Worm (Caenorhabditis elegans) whole organism, late embryonic: ENCODE measurements around the gene C37E2.2.

ENCODE experiments used
- C08G9.2 ChIP-seq: sonication (generic microtip); optimal IDR thresholded peaks from 2 replicates; lab custom pipeline; 2016; ENCODE audit warnings: mild to moderate bottlenecking, missing genetic modification characterization, moderate library complexity, missing compliant biosample characterization
- F13H6.1 ChIP-seq: sonication (generic microtip); optimal IDR thresholded peaks from 2 replicates; lab custom pipeline; 2016; ENCODE audit warnings: missing genetic modification characterization, missing compliant biosample characterization
- K02D7.2 ChIP-seq: sonication (generic microtip); optimal IDR thresholded peaks from 2 replicates; lab custom pipeline; 2017; ENCODE audit warnings: mild to moderate bottlenecking, missing genetic modification characterization, missing compliant biosample characterization
- K09A11.1 ChIP-seq: sonication (generic microtip); optimal IDR thresholded peaks from 2 replicates; lab custom pipeline; 2017; ENCODE audit warnings: antibody characterized with exemption, mild to moderate bottlenecking, missing genetic modification characterization, missing compliant biosample characterization; ENCODE audit not compliant: insufficient read depth
- T23F11.4 ChIP-seq: fragments of 200-800 bp; sonication (Bioruptor generic); optimal IDR thresholded peaks from 2 replicates; lab custom pipeline; 2018; ENCODE audit warnings: mild to moderate bottlenecking, missing genetic modification characterization, missing compliant biosample characterization
- ahr-1 ChIP-seq: sonication (generic microtip); optimal IDR thresholded peaks from 2 replicates; lab custom pipeline; 2016; ENCODE audit warnings: missing genetic modification characterization, missing compliant biosample characterization
- ama-1 ChIP-seq: fragments of 150-350 bp; optimal IDR thresholded peaks from 2 replicates; lab custom pipeline; 2014
- ceh-14 ChIP-seq: sonication (generic microtip); optimal IDR thresholded peaks from 2 replicates; lab custom pipeline; 2016; ENCODE audit warnings: missing genotype, missing genetic modification characterization, missing compliant biosample characterization
- ceh-18 ChIP-seq: sonication (generic microtip); optimal IDR thresholded peaks from 2 replicates; lab custom pipeline; 2016; ENCODE audit warnings: missing genetic modification characterization, missing compliant biosample characterization
- ceh-19 ChIP-seq: fragments of 200-800 bp; sonication (Bioruptor generic); optimal IDR thresholded peaks from 2 replicates; lab custom pipeline; 2018; ENCODE audit warnings: mild to moderate bottlenecking, missing genetic modification characterization, missing compliant biosample characterization
- ceh-24 ChIP-seq: sonication (generic microtip); optimal IDR thresholded peaks from 2 replicates; lab custom pipeline; 2016; ENCODE audit warnings: mild to moderate bottlenecking, missing genetic modification characterization, missing compliant biosample characterization
- ceh-31 ChIP-seq: sonication (generic microtip); optimal IDR thresholded peaks from 2 replicates; lab custom pipeline; 2016; ENCODE audit warnings: missing genetic modification characterization, missing compliant biosample characterization
- ceh-34 ChIP-seq: sonication (generic microtip); optimal IDR thresholded peaks from 2 replicates; lab custom pipeline; 2016; ENCODE audit warnings: mild to moderate bottlenecking, missing genetic modification characterization, missing compliant biosample characterization
- ceh-45 ChIP-seq: fragments of 200-800 bp; sonication (Bioruptor generic); IDR thresholded peaks from 2 replicates; pipeline ENCODE4 v1.3.6; 2022; ENCODE audit warnings: missing genetic modification reagents, missing genetic modification characterization, missing compliant biosample characterization
- ceh-48 ChIP-seq: sonication (generic microtip); optimal IDR thresholded peaks from 2 replicates; lab custom pipeline; 2016; ENCODE audit warnings: missing genetic modification characterization, inconsistent platforms, missing compliant biosample characterization
- ceh-9 ChIP-seq: sonication (generic microtip); optimal IDR thresholded peaks from 2 replicates; lab custom pipeline; 2016; ENCODE audit warnings: mild to moderate bottlenecking, missing genetic modification characterization, inconsistent platforms, missing compliant biosample characterization
- dmd-4 ChIP-seq: sonication (generic microtip); optimal IDR thresholded peaks from 2 replicates; lab custom pipeline; 2016; ENCODE audit warnings: borderline replicate concordance, missing genetic modification characterization, missing compliant biosample characterization
- dve-1 ChIP-seq: sonication (generic microtip); optimal IDR thresholded peaks from 2 replicates; lab custom pipeline; 2017; ENCODE audit warnings: antibody characterized with exemption, mild to moderate bottlenecking, missing genetic modification characterization, missing compliant biosample characterization
- elt-2 ChIP-seq: sonication (generic microtip); optimal IDR thresholded peaks from 2 replicates; lab custom pipeline; 2016; ENCODE audit warnings: missing genetic modification reagents, missing genetic modification characterization, missing compliant biosample characterization
- fax-1 ChIP-seq: sonication (generic microtip); optimal IDR thresholded peaks from 2 replicates; lab custom pipeline; 2016; ENCODE audit warnings: missing genotype, missing genetic modification characterization, missing compliant biosample characterization
- fkh-10 ChIP-seq: fragments of 150-350 bp; optimal IDR thresholded peaks from 2 replicates; lab custom pipeline; 2014; ENCODE audit warnings: missing biosample characterization, missing genetic modification reagents, missing genetic modification characterization
- gmeb-2 ChIP-seq: sonication (generic microtip); optimal IDR thresholded peaks from 2 replicates; lab custom pipeline; 2016; ENCODE audit warnings: missing genetic modification characterization, inconsistent platforms, missing compliant biosample characterization
- hlh-13 ChIP-seq: fragments of 200-800 bp; sonication (Bioruptor generic); optimal IDR thresholded peaks from 2 replicates; lab custom pipeline; 2018; ENCODE audit warnings: mild to moderate bottlenecking, missing genetic modification characterization, missing compliant biosample characterization
- hlh-15 ChIP-seq: sonication (generic microtip); optimal IDR thresholded peaks from 2 replicates; lab custom pipeline; 2016; ENCODE audit warnings: missing genetic modification characterization, missing compliant biosample characterization
- hlh-30 ChIP-seq: sonication (generic microtip); optimal IDR thresholded peaks from 2 replicates; lab custom pipeline; 2017; ENCODE audit warnings: antibody characterized with exemption, missing genetic modification characterization, missing compliant biosample characterization; ENCODE audit not compliant: insufficient read depth
- hlh-6 ChIP-seq: sonication (generic microtip); optimal IDR thresholded peaks from 2 replicates; lab custom pipeline; 2016; ENCODE audit warnings: missing genotype, missing genetic modification characterization, missing compliant biosample characterization
- hlh-8 ChIP-seq: sonication (generic microtip); optimal IDR thresholded peaks from 2 replicates; lab custom pipeline; 2016; ENCODE audit warnings: missing genotype, missing genetic modification characterization, missing compliant biosample characterization
- lin-11 ChIP-seq: fragments of 200-800 bp; sonication (Bioruptor generic); optimal IDR thresholded peaks from 2 replicates; lab custom pipeline; 2018; ENCODE audit warnings: mild to moderate bottlenecking, missing genetic modification characterization, missing compliant biosample characterization
- madf-2 ChIP-seq: sonication (generic microtip); optimal IDR thresholded peaks from 2 replicates; lab custom pipeline; 2017; ENCODE audit warnings: missing genetic modification characterization, missing compliant biosample characterization
- mec-3 ChIP-seq: sonication (generic microtip); optimal IDR thresholded peaks from 2 replicates; lab custom pipeline; 2016; ENCODE audit warnings: borderline replicate concordance, missing genetic modification characterization, missing compliant biosample characterization
- nfya-1 ChIP-seq: sonication (generic microtip); optimal IDR thresholded peaks from 2 replicates; lab custom pipeline; 2017; ENCODE audit warnings: missing genetic modification characterization, mild to moderate bottlenecking, missing compliant biosample characterization, antibody characterized with exemption, moderate library complexity
- nhr-11 ChIP-seq: fragments of 150-350 bp; optimal IDR thresholded peaks from 2 replicates; lab custom pipeline; 2014; ENCODE audit warnings: missing biosample characterization, missing genetic modification characterization
- nhr-232 ChIP-seq: sonication (generic microtip); optimal IDR thresholded peaks from 2 replicates; lab custom pipeline; 2016; ENCODE audit warnings: missing genetic modification characterization, missing compliant biosample characterization
- npax-4 ChIP-seq: sonication (generic microtip); optimal IDR thresholded peaks from 2 replicates; lab custom pipeline; 2016; ENCODE audit warnings: missing genetic modification characterization, missing compliant biosample characterization
- odd-2 ChIP-seq: sonication (generic microtip); optimal IDR thresholded peaks from 2 replicates; lab custom pipeline; 2017; ENCODE audit warnings: antibody characterized with exemption, mild to moderate bottlenecking, missing genetic modification characterization, missing compliant biosample characterization
- pag-3 ChIP-seq: sonication (generic microtip); optimal IDR thresholded peaks from 2 replicates; lab custom pipeline; 2016; ENCODE audit warnings: missing compliant biosample characterization, missing genetic modification characterization, borderline replicate concordance
- pat-9 ChIP-seq: fragments of 200-800 bp; sonication (Bioruptor generic); optimal IDR thresholded peaks from 2 replicates; lab custom pipeline; 2018; ENCODE audit warnings: mild to moderate bottlenecking, missing genetic modification characterization, moderate library complexity, missing compliant biosample characterization
- pax-1 ChIP-seq: fragments of 150-350 bp; optimal IDR thresholded peaks from 2 replicates; lab custom pipeline; 2014; ENCODE audit warnings: missing biosample characterization, missing genetic modification characterization
- pha-4 ChIP-seq: fragments of 150-350 bp; optimal IDR thresholded peaks from 2 replicates; lab custom pipeline; 2018; ENCODE audit warnings: missing biosample characterization, missing genetic modification reagents, missing genetic modification characterization
- ref-2 ChIP-seq: sonication (generic microtip); optimal IDR thresholded peaks from 2 replicates; lab custom pipeline; 2016; ENCODE audit warnings: missing genetic modification characterization, missing compliant biosample characterization
- sox-2 ChIP-seq: fragments of 200-800 bp; sonication (Bioruptor generic); IDR thresholded peaks from 2 replicates; pipeline ENCODE4 v1.3.6; 2022; ENCODE audit warnings: missing genetic modification reagents, missing genetic modification characterization, missing compliant biosample characterization
- syd-9 ChIP-seq: sonication (generic microtip); optimal IDR thresholded peaks from 2 replicates; lab custom pipeline; 2016; ENCODE audit warnings: mild to moderate bottlenecking, missing genetic modification characterization, moderate library complexity, missing compliant biosample characterization
- tbx-2 ChIP-seq: sonication (generic microtip); optimal IDR thresholded peaks from 2 replicates; lab custom pipeline; 2016; ENCODE audit warnings: missing genetic modification characterization, missing compliant biosample characterization
- ttx-3 ChIP-seq: sonication (generic microtip); optimal IDR thresholded peaks from 2 replicates; lab custom pipeline; 2016; ENCODE audit warnings: missing genetic modification reagents, missing genetic modification characterization, missing compliant biosample characterization
- unc-3 ChIP-seq, 2 experiments: fragments of 200-800 bp in 1 of 2; sonication (Bioruptor generic) in 1 of 2; sonication (generic microtip) in 1 of 2; conservative IDR thresholded peaks in 1 of 2; optimal IDR thresholded peaks in 1 of 2; 2 replicates each; pipeline versions ENCODE4 v1.3.6 to Lab custom; 2016 to 2022; ENCODE audit warnings: missing compliant biosample characterization in 2 of 2, missing genetic modification characterization in 2 of 2, missing genetic modification reagents in 1 of 2
- unc-86 ChIP-seq: sonication (generic microtip); optimal IDR thresholded peaks from 2 replicates; lab custom pipeline; 2016; ENCODE audit warnings: missing genetic modification characterization, missing compliant biosample characterization
- zip-5 ChIP-seq: sonication (generic microtip); optimal IDR thresholded peaks from 2 replicates; lab custom pipeline; 2016; ENCODE audit warnings: missing genetic modification characterization, missing compliant biosample characterization
- ztf-16 ChIP-seq: sonication (generic microtip); optimal IDR thresholded peaks from 2 replicates; lab custom pipeline; 2017; ENCODE audit warnings: missing genetic modification characterization, missing compliant biosample characterization

Gene C37E2.2

ce11 chrX:14164234-14164633 lies 11.6 kb upstream of the C37E2.2 start, which contains the start of gene vha-20:
Gene vha-20, minus strand, starts transcription at chrX:14164506.
- TF ChIP-seq gmeb-2 = no peak

ce11 chrX:14165156-14165555 lies 10.7 kb upstream of the C37E2.2 start:
- no peak for TF ChIP-seq nfya-1 (tag; lab: Kevin White, UChicago)

ce11 chrX:14169569-14170031 lies 6.2 kb upstream of the C37E2.2 start, which contains the start of gene sym-4:
Gene sym-4, minus strand, starts transcription at chrX:14169619.
- TF ChIP-seq unc-86 (tag; lab: Kevin White, UChicago) = no peak
- no peak for TF ChIP-seq ztf-16 (tag; lab: Kevin White, UChicago)
- peak; percentile 60 for TF ChIP-seq dve-1 (tag; lab: Kevin White, UChicago)
- peak; percentile 82 for TF ChIP-seq hlh-8 (tag; lab: Kevin White, UChicago)
- TF ChIP-seq lin-11 (tag; lab: Kevin White, UChicago) = no peak
- TF ChIP-seq ahr-1 = no peak
- TF ChIP-seq dmd-4 (tag; lab: Kevin White, UChicago) = no peak
- TF ChIP-seq syd-9 (tag; lab: Kevin White, UChicago) = peak; percentile 7
- TF ChIP-seq nfya-1 (tag; lab: Kevin White, UChicago) = peak; percentile 77
- TF ChIP-seq odd-2 (tag; lab: Kevin White, UChicago) = no peak
- TF ChIP-seq fax-1 (tag; lab: Kevin White, UChicago) = no peak
- peak; percentile 71 for TF ChIP-seq tbx-2
- TF ChIP-seq ama-1 = no peak
- TF ChIP-seq pax-1 (tag; lab: Kevin White, UChicago) = no peak
- peak; percentile 77 for TF ChIP-seq ceh-31 (tag; lab: Kevin White, UChicago)
- TF ChIP-seq K09A11.1 (tag; lab: Kevin White, UChicago) = peak; percentile 53
- no peak for TF ChIP-seq ceh-9 (tag; lab: Kevin White, UChicago)
- no peak for TF ChIP-seq ceh-14 (tag; lab: Kevin White, UChicago)
- no peak for TF ChIP-seq pat-9 (tag; lab: Kevin White, UChicago)
- no peak for TF ChIP-seq T23F11.4 (GFP tag; lab: Kevin White, UChicago)
- TF ChIP-seq ceh-19 (GFP tag; lab: Kevin White, UChicago) = no peak
- peak; percentile 34 for TF ChIP-seq ceh-48
- TF ChIP-seq zip-5 = no peak
- TF ChIP-seq hlh-13 (GFP tag; lab: Kevin White, UChicago) = no peak
- no peak for TF ChIP-seq unc-3 (GFP tag; conservative IDR thresholded peaks at IDR 0.05; lab: Robert Waterston, UW)
- no peak for TF ChIP-seq unc-3 (tag; optimal IDR thresholded peaks at IDR 0.05; lab: Kevin White, UChicago)
- TF ChIP-seq elt-2 = peak; percentile 72
- no peak for TF ChIP-seq nhr-11 (tag; lab: Kevin White, UChicago)
- TF ChIP-seq madf-2 (tag; lab: Kevin White, UChicago) = no peak
- no peak for TF ChIP-seq K02D7.2 (tag; lab: Kevin White, UChicago)
- TF ChIP-seq ceh-34 (tag; lab: Kevin White, UChicago) = peak; percentile 68
- TF ChIP-seq fkh-10 (GFP tag; lab: Kevin White, UChicago) = no peak
- no peak for TF ChIP-seq nhr-232
- TF ChIP-seq mec-3 (tag; lab: Kevin White, UChicago) = no peak
- TF ChIP-seq ref-2 = peak; percentile 59
- no peak for TF ChIP-seq ttx-3 (tag; lab: Kevin White, UChicago)
- no peak for TF ChIP-seq pha-4
- no peak for TF ChIP-seq F13H6.1 (tag; lab: Kevin White, UChicago)
- peak; percentile 87 for TF ChIP-seq ceh-18 (tag; lab: Kevin White, UChicago)
- no peak for TF ChIP-seq ceh-24
- TF ChIP-seq gmeb-2 = no peak
- no peak for TF ChIP-seq pag-3 (tag; lab: Kevin White, UChicago)
- TF ChIP-seq hlh-6 (tag; lab: Kevin White, UChicago) = no peak
- TF ChIP-seq sox-2 (GFP tag; lab: Robert Waterston, UW) = no peak
- TF ChIP-seq ceh-45 (GFP tag; lab: Robert Waterston, UW) = 0 out of 2 replicates have a peak, but pooled peaks have one; percentile 50
- peak; percentile 75 for TF ChIP-seq hlh-30 (tag; lab: Kevin White, UChicago)
- no peak for TF ChIP-seq hlh-15 (tag; lab: Kevin White, UChicago)
- TF ChIP-seq C08G9.2 = peak; percentile 29
- TF ChIP-seq npax-4 (tag; lab: Kevin White, UChicago) = no peak
